Worm (Caenorhabditis elegans): ENCODE measurements around the gene nonu-1.

Gene nonu-1

DNA sequence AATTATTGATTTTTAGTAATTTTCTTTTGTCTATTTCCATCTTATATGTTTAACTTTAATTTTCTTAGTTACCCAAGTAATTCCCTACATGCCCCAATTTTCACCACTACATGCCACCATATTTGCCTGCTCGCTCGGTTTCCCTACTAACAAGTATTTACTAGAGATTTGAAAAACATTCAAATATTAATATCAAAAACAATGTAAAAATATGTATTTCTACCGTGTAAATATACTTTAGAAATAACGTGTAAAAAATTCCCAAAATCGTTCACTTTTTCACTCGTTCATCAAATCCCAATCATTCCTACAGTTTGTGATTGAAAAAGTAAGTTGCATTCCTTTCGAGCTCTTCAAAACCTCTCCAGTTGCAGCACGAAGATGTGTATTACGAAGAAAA is 23.1 kb downstream of the nonu-1 start, which contains the start of gene F26A1.3:
Gene F26A1.3 (plus strand): TSS at position 301 of the 400 bp plus-strand sequence.
- TF ChIP-seq nfya-1 (tag; optimal IDR thresholded peaks at IDR 0.05) (no peak), fkh-10 (GFP tag; optimal IDR thresholded peaks at IDR 0.05) (no peak), pqm-1 (tag; optimal IDR thresholded peaks at IDR 0.05) (no peak), K02D7.2 (tag; optimal IDR thresholded peaks at IDR 0.05) (no peak), odd-2 (tag; optimal IDR thresholded peaks at IDR 0.05) (no peak), lim-6 (tag; optimal IDR thresholded peaks at IDR 0.05) (no peak), ceh-45 (GFP tag; IDR thresholded peaks at IDR 0.05) (no peak)

DNA sequence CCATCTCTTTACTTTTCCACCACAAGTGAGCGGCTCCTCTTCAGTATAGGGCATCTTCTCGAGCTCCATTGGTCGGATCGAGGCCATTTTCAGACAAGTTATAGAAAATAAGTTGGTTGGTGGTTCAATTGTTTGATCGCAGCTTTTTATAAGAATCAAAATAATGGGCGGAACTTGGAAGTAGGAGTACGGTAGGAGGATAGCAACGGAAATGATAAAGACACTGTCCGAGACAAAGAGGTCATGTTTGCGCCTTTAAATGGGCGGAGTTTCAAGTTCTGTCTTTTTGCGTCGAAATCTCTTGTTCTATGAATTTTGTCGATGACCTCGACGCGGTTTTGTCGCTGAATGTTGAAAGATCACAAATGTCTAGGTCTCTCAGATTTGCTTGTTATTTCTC is 27.6 kb downstream of the nonu-1 start, which contains the start of gene F26A1.8:
Gene F26A1.8 (minus strand): TSS at position 101 of the 400 bp plus-strand sequence.
- TF ChIP-seq ceh-9 (tag; optimal IDR thresholded peaks at IDR 0.05) (no peak), elt-4 (tag; optimal IDR thresholded peaks at IDR 0.05) (no peak), eyg-1 (tag; optimal IDR thresholded peaks at IDR 0.05) (no peak), ttx-3 (tag; optimal IDR thresholded peaks at IDR 0.05) (no peak)

ce11 chrIII:4819843-4820242 is 29.9 kb downstream of the nonu-1 start, which contains the start of gene F26A1.7:
Gene F26A1.7 (minus strand): TSS chrIII:4819943.
- TF ChIP-seq ets-4 (tag; optimal IDR thresholded peaks at IDR 0.05) (no peak), ref-2 (tag; optimal IDR thresholded peaks at IDR 0.05) (no peak), Y22D7AL.16 (tag; optimal IDR thresholded peaks at IDR 0.05) (no peak), pat-9 (tag; optimal IDR thresholded peaks at IDR 0.05) (no peak), hlh-6 (tag; optimal IDR thresholded peaks at IDR 0.05) (no peak), dmd-4 (tag; optimal IDR thresholded peaks at IDR 0.05; ENCODE audit: borderline replicate concordance) (no peak), ceh-9 (tag; optimal IDR thresholded peaks at IDR 0.05) (no peak), ceh-45 (GFP tag; IDR thresholded peaks at IDR 0.05) (no peak), tbx-2 (tag; optimal IDR thresholded peaks at IDR 0.05) (no peak), pha-2 (tag; optimal IDR thresholded peaks at IDR 0.05) (no peak), elt-2 (tag; optimal IDR thresholded peaks at IDR 0.05) (no peak), syd-9 (tag; optimal IDR thresholded peaks at IDR 0.05) (no peak)

DNA sequence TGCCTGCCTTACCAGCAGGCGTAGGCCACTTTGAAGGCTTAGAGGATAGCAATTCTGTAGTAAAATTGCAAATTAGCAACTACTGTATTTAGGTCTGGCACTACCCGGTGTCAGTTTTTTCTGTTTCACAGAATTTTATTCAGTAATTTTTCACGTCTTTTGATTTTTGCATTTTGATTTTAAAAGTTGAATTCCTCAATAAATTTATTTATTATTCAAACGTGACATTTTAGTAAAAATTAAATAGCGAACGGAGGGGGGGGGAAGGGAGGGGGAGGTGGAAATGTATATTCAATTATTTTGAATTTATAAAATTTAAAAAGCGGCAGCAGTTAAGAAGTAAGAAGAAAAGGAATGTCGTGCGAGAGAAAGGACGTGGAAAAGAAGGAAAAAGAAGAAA is 32.5 kb downstream of the nonu-1 start, which contains the start of gene F26A1.4:
Gene F26A1.4 (plus strand): TSS at position 301 of the 400 bp plus-strand sequence.
- TF ChIP-seq ceh-6 (GFP tag; optimal IDR thresholded peaks at IDR 0.05) (no peak), unc-86 (tag; optimal IDR thresholded peaks at IDR 0.05) (no peak), ceh-30 (tag; optimal IDR thresholded peaks at IDR 0.05) (no peak)

DNA sequence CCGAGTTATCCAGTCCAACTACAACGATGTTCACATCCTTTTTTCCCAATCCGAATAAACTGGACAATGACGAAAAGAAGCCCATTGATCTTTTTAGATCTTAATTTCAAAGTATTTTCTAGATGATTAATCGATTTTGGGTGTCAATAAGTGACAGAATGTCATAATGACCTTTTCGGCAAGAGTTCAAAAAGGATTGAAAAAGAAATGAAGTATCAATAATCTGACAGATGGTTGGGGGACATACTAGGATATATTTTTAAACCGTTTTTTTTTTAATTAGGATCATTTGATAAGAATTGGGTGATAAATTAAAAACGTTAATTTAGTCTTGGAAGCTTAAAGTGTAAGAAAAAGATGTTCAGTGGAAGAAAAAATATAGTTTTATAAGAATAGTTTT is 35.0 kb downstream of the nonu-1 start, which contains the start of gene arl-6:
Gene arl-6 (minus strand): TSS at position 101 of the 400 bp plus-strand sequence.
- no peak for TF ChIP-seq dmd-4 (tag; optimal IDR thresholded peaks at IDR 0.05; ENCODE audit: borderline replicate concordance)
- TF ChIP-seq nhr-11 (tag; optimal IDR thresholded peaks at IDR 0.05), result no peak
- TF ChIP-seq npax-4 (tag; optimal IDR thresholded peaks at IDR 0.05), result no peak
- no peak for TF ChIP-seq pat-9 (tag; optimal IDR thresholded peaks at IDR 0.05)
- no peak for TF ChIP-seq pag-3 (tag; optimal IDR thresholded peaks at IDR 0.05; ENCODE audit: borderline replicate concordance)
- TF ChIP-seq eyg-1 (tag; optimal IDR thresholded peaks at IDR 0.05), result no peak
- no peak for TF ChIP-seq pros-1 (tag; optimal IDR thresholded peaks at IDR 0.05)
- no peak for TF ChIP-seq elt-4 (tag; optimal IDR thresholded peaks at IDR 0.05)
- TF ChIP-seq unc-86 (tag; optimal IDR thresholded peaks at IDR 0.05), result no peak

DNA sequence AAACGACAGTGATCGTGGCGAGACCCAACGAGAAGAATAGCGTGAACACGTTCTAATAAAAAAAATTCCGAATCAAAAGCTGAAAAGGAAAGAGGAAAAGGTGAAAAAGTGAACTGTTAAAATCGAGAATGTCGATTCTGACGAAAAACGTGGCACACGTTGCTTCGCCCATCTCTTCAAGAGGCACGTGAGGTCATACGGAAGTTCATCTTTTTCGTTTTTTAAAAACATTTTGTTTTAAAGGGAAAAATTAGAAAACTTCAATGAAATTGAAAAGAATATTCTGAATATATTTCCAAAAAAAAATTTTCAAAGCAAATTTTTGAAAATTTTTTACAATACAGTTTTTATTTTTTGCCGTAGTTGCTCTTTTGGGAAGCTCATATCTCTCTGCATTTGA is 38.5 kb downstream of the nonu-1 start, which contains the start of gene C38D4.7:
Gene C38D4.7 (minus strand): TSS at position 101 of the 400 bp plus-strand sequence.
- TF ChIP-seq nhr-232 (tag; optimal IDR thresholded peaks at IDR 0.05) (no peak), odd-2 (tag; optimal IDR thresholded peaks at IDR 0.05) (no peak), pros-1 (tag; optimal IDR thresholded peaks at IDR 0.05) (no peak), syd-9 (tag; optimal IDR thresholded peaks at IDR 0.05) (no peak), pqm-1 (tag; optimal IDR thresholded peaks at IDR 0.05) (no peak), ref-2 (tag; optimal IDR thresholded peaks at IDR 0.05) (no peak), sox-2 (GFP tag; IDR thresholded peaks at IDR 0.05) (no peak), ahr-1 (tag; optimal IDR thresholded peaks at IDR 0.05) (no peak), nhr-11 (tag; optimal IDR thresholded peaks at IDR 0.05) (no peak), lim-6 (tag; optimal IDR thresholded peaks at IDR 0.05) (no peak), zip-5 (tag; optimal IDR thresholded peaks at IDR 0.05) (no peak), dve-1 (tag; optimal IDR thresholded peaks at IDR 0.05) (no peak), ceh-18 (tag; optimal IDR thresholded peaks at IDR 0.05) (no peak), ceh-34 (tag; optimal IDR thresholded peaks at IDR 0.05) (no peak), madf-2 (tag; optimal IDR thresholded peaks at IDR 0.05) (no peak), ets-4 (tag; optimal IDR thresholded peaks at IDR 0.05) (no peak), npax-4 (tag; optimal IDR thresholded peaks at IDR 0.05) (no peak)
